Fruit fly (Drosophila melanogaster) whole organism, embryonic: ENCODE measurements around the gene CG15818.

ENCODE experiments used
- Awh ChIP-seq: fragments of 200-800 bp; sonication (Bioruptor generic); IDR thresholded peaks from 2 replicates; pipeline ENCODE4, ENCODE4 v1.3.6; 2022; ENCODE audit warnings: missing biosample characterization, missing genetic modification characterization
- Blimp-1 ChIP-seq: fragments of 200-800 bp; sonication (Bioruptor generic); optimal IDR thresholded peaks from 3 replicates; lab custom pipeline; 2018; ENCODE audit warnings: missing biosample characterization, missing genetic modification characterization, mild to moderate bottlenecking, moderate library complexity, missing genetic modification reagents
- CG10147 ChIP-seq: fragments of 200-800 bp; sonication (Bioruptor generic); optimal IDR thresholded peaks from 2 replicates; lab custom pipeline; 2019; ENCODE audit warnings: missing biosample characterization, mild to moderate bottlenecking, missing genetic modification characterization, moderate library complexity
- CG10209 ChIP-seq: fragments of 200-800 bp; sonication (Bioruptor generic); optimal IDR thresholded peaks from 3 replicates; lab custom pipeline; 2017; ENCODE audit warnings: missing biosample characterization, mild to moderate bottlenecking, missing genetic modification characterization, missing genetic modification reagents
- CG10366 ChIP-seq: fragments of 200-800 bp; sonication (Bioruptor generic); IDR thresholded peaks from 2 replicates; pipeline ENCODE4 v1.3.6; 2022; ENCODE audit warnings: missing biosample characterization, missing genetic modification characterization
- CG11247 ChIP-seq: fragments of 200-800 bp; sonication (Bioruptor generic); IDR thresholded peaks from 2 replicates; pipeline ENCODE4 v1.3.6; 2022; ENCODE audit warnings: missing biosample characterization, missing genetic modification characterization
- CG11504 ChIP-seq: fragments of 200-800 bp; sonication (Bioruptor generic); optimal IDR thresholded peaks from 3 replicates; lab custom pipeline; 2019; ENCODE audit warnings: missing biosample characterization, mild to moderate bottlenecking, missing genetic modification characterization, moderate library complexity
- CG13424 ChIP-seq: fragments of 200-800 bp; sonication (Bioruptor generic); optimal IDR thresholded peaks from 2 replicates; lab custom pipeline; 2019; ENCODE audit warnings: missing biosample characterization, mild to moderate bottlenecking, missing genetic modification characterization, moderate library complexity
- CG13775 ChIP-seq: fragments of 200-800 bp; sonication (Bioruptor generic); optimal IDR thresholded peaks from 3 replicates; lab custom pipeline; 2017; ENCODE audit warnings: missing biosample characterization, mild to moderate bottlenecking, missing genetic modification characterization
- CG14441 ChIP-seq: fragments of 200-800 bp; sonication (Bioruptor generic); IDR thresholded peaks from 2 replicates; pipeline ENCODE4 v1.3.6; 2022; ENCODE audit warnings: missing biosample characterization, missing genetic modification characterization
- CG15011 ChIP-seq: fragments of 200-800 bp; sonication (Bioruptor generic); optimal IDR thresholded peaks from 3 replicates; lab custom pipeline; 2018; ENCODE audit warnings: missing biosample characterization, mild to moderate bottlenecking, missing genetic modification characterization
- CG15269 ChIP-seq: fragments of 200-800 bp; sonication (Bioruptor generic); optimal IDR thresholded peaks from 2 replicates; lab custom pipeline; 2018; ENCODE audit warnings: missing biosample characterization, mild to moderate bottlenecking, missing genetic modification characterization, moderate library complexity
- CG15601 ChIP-seq: fragments of 200-800 bp; sonication (Bioruptor generic); optimal IDR thresholded peaks from 3 replicates; lab custom pipeline; 2019; ENCODE audit warnings: missing biosample characterization, mild to moderate bottlenecking, missing genetic modification characterization, moderate library complexity
- CG1602 ChIP-seq: fragments of 200-800 bp; sonication (Bioruptor generic); optimal IDR thresholded peaks from 3 replicates; lab custom pipeline; 2016; ENCODE audit warnings: missing biosample characterization, missing genetic modification characterization
- CG16815 ChIP-seq: fragments of 200-800 bp; sonication (Bioruptor generic); optimal IDR thresholded peaks from 3 replicates; lab custom pipeline; 2017; ENCODE audit warnings: missing biosample characterization, mild to moderate bottlenecking, missing genetic modification characterization
- CG2678 ChIP-seq: fragments of 200-800 bp; sonication (Bioruptor generic); optimal IDR thresholded peaks from 3 replicates; lab custom pipeline; 2019; ENCODE audit warnings: missing biosample characterization, mild to moderate bottlenecking, missing genetic modification characterization, moderate library complexity
- CG31441 ChIP-seq: fragments of 200-800 bp; sonication (Bioruptor generic); IDR thresholded peaks from 2 replicates; pipeline ENCODE4 v1.3.6; 2022; ENCODE audit warnings: missing biosample characterization, missing genetic modification characterization
- CG32532 ChIP-seq: fragments of 200-800 bp; sonication (Bioruptor generic); IDR thresholded peaks from 2 replicates; pipeline ENCODE4 v1.3.6; 2022; ENCODE audit warnings: missing biosample characterization, missing genetic modification characterization
- CG3838 ChIP-seq: fragments of 200-800 bp; sonication (Bioruptor generic); optimal IDR thresholded peaks from 3 replicates; lab custom pipeline; 2016; ENCODE audit warnings: missing biosample characterization, missing genetic modification characterization
- CG43689 ChIP-seq: fragments of 200-800 bp; sonication (Bioruptor generic); IDR thresholded peaks from 2 replicates; pipeline ENCODE4 v1.3.6; 2022; ENCODE audit warnings: missing biosample characterization, missing genetic modification characterization
- CG6683 ChIP-seq: fragments of 200-800 bp; sonication (Bioruptor generic); optimal IDR thresholded peaks from 2 replicates; lab custom pipeline; 2017; ENCODE audit warnings: missing biosample characterization, mild to moderate bottlenecking, missing genetic modification characterization, missing genetic modification reagents
- CG8388 ChIP-seq: fragments of 200-800 bp; sonication (Bioruptor generic); optimal IDR thresholded peaks from 2 replicates; lab custom pipeline; 2019; ENCODE audit warnings: missing biosample characterization, mild to moderate bottlenecking, missing genetic modification characterization, moderate library complexity
- CG9817 ChIP-seq: fragments of 200-800 bp; sonication (Bioruptor generic); optimal IDR thresholded peaks from 2 replicates; lab custom pipeline; 2018; ENCODE audit warnings: missing biosample characterization, mild to moderate bottlenecking, missing genetic modification characterization, moderate library complexity
- Fer3 ChIP-seq: fragments of 200-800 bp; sonication (Bioruptor generic); optimal IDR thresholded peaks from 2 replicates; lab custom pipeline; 2018; ENCODE audit warnings: missing biosample characterization, mild to moderate bottlenecking, missing genetic modification characterization, moderate library complexity
- H2.0 ChIP-seq: fragments of 200-800 bp; sonication (Bioruptor generic); IDR thresholded peaks from 2 replicates; pipeline ENCODE4 v1.3.6; 2022; ENCODE audit warnings: missing biosample characterization, missing genetic modification characterization
- HmgZ ChIP-seq: fragments of 200-800 bp; sonication (Bioruptor generic); optimal IDR thresholded peaks from 2 replicates; lab custom pipeline; 2018; ENCODE audit warnings: missing biosample characterization, mild to moderate bottlenecking, missing genetic modification characterization
- Hr78 ChIP-seq, 2 experiments: fragments of 200-800 bp in 1 of 2; fragments of >200 bp in 1 of 2; sonication (Bioruptor generic) in 1 of 2; optimal IDR thresholded peaks; 2 replicates each; lab custom pipeline; 2017 to 2019; ENCODE audit warnings: missing biosample characterization in 2 of 2, missing genetic modification characterization in 2 of 2, mild to moderate bottlenecking in 1 of 2, moderate library complexity in 1 of 2
- Nf-YC ChIP-seq: fragments of 200-800 bp; optimal IDR thresholded peaks from 3 replicates; lab custom pipeline; 2019; ENCODE audit warnings: missing biosample characterization, mild to moderate bottlenecking, missing genetic modification characterization, moderate library complexity
- Ravus ChIP-seq: fragments of 200-800 bp; sonication (Bioruptor generic); IDR thresholded peaks from 2 replicates; pipeline ENCODE4 v1.3.6; 2022; ENCODE audit warnings: missing biosample characterization, missing genetic modification characterization
- Scr ChIP-seq: fragments of 200-800 bp; sonication (Bioruptor generic); IDR thresholded peaks from 2 replicates; pipeline ENCODE4 v1.3.6; 2022; ENCODE audit warnings: missing biosample characterization, missing genetic modification characterization; ENCODE audit not compliant: partially characterized antibody
- Spps ChIP-seq: fragments of 200-800 bp; sonication (Bioruptor generic); optimal IDR thresholded peaks from 2 replicates; lab custom pipeline; 2018; ENCODE audit warnings: missing biosample characterization, mild to moderate bottlenecking, missing genetic modification characterization
- Xbp1 ChIP-seq: fragments of 200-800 bp; sonication (Bioruptor generic); optimal IDR thresholded peaks from 3 replicates; lab custom pipeline; 2016; ENCODE audit warnings: missing biosample characterization, mild to moderate bottlenecking, missing genetic modification characterization
- al ChIP-seq: fragments of 200-800 bp; sonication (Bioruptor generic); IDR thresholded peaks from 2 replicates; pipeline ENCODE4 v1.3.6; 2022; ENCODE audit warnings: missing biosample characterization, missing genetic modification characterization
- az2 ChIP-seq: fragments of 200-800 bp; sonication (Bioruptor generic); optimal IDR thresholded peaks from 3 replicates; lab custom pipeline; 2016; ENCODE audit warnings: missing biosample characterization, missing genetic modification characterization
- cas ChIP-seq: fragments of 200-800 bp; sonication (Bioruptor generic); IDR thresholded peaks from 2 replicates; pipeline ENCODE4 v1.3.6; 2022; ENCODE audit warnings: missing biosample characterization, missing genetic modification characterization
- ci ChIP-seq: fragments of 200-800 bp; sonication (Bioruptor generic); IDR thresholded peaks from 3 replicates; pipeline ENCODE4 v1.3.6; 2022; ENCODE audit warnings: missing biosample characterization, missing genetic modification characterization
- fd3F ChIP-seq: fragments of 200-800 bp; sonication (Bioruptor generic); optimal IDR thresholded peaks from 2 replicates; lab custom pipeline; 2018; ENCODE audit warnings: missing biosample characterization, mild to moderate bottlenecking, missing genetic modification characterization, moderate library complexity
- fd96Cb ChIP-seq: fragments of 200-800 bp; sonication (Bioruptor generic); optimal IDR thresholded peaks from 2 replicates; lab custom pipeline; 2018; ENCODE audit warnings: missing biosample characterization, mild to moderate bottlenecking, missing genetic modification characterization, moderate library complexity
- hth ChIP-seq: fragments of >200 bp; optimal IDR thresholded peaks from 2 replicates; lab custom pipeline; 2017; ENCODE audit warnings: inconsistent platforms
- ken ChIP-seq: fragments of 200-800 bp; sonication (Bioruptor generic); IDR thresholded peaks from 3 replicates; pipeline ENCODE4 v1.3.6; 2022; ENCODE audit warnings: missing biosample characterization, missing genetic modification characterization
- knrl ChIP-seq: fragments of 200-800 bp; sonication (Bioruptor generic); IDR thresholded peaks from 3 replicates; pipeline ENCODE4 v1.3.6; 2022; ENCODE audit warnings: missing biosample characterization, missing genetic modification characterization; ENCODE audit not compliant: partially characterized antibody
- lmd ChIP-seq: fragments of 200-800 bp; sonication (Bioruptor generic); IDR thresholded peaks from 2 replicates; pipeline ENCODE4 v1.3.6; 2022; ENCODE audit warnings: missing biosample characterization, missing genetic modification characterization
- phol ChIP-seq: fragments of 200-800 bp; sonication (Bioruptor generic); optimal IDR thresholded peaks from 3 replicates; lab custom pipeline; 2018; ENCODE audit warnings: missing biosample characterization, mild to moderate bottlenecking, missing genetic modification characterization, moderate library complexity
- rib ChIP-seq: fragments of 200-800 bp; sonication (Bioruptor generic); IDR thresholded peaks from 2 replicates; pipeline ENCODE4 v1.3.6; 2022; ENCODE audit warnings: missing biosample characterization, missing genetic modification characterization
- so ChIP-seq: fragments of 200-800 bp; sonication (Bioruptor generic); IDR thresholded peaks from 3 replicates; pipeline ENCODE4 v1.3.6; 2022; ENCODE audit warnings: missing biosample characterization, missing genetic modification characterization
- tin ChIP-seq: fragments of 200-800 bp; sonication (Bioruptor generic); optimal IDR thresholded peaks from 3 replicates; lab custom pipeline; 2016; ENCODE audit warnings: missing biosample characterization, missing genetic modification characterization
- tx ChIP-seq: fragments of 200-800 bp; sonication (Bioruptor generic); optimal IDR thresholded peaks from 2 replicates; lab custom pipeline; 2016; ENCODE audit warnings: missing biosample characterization, missing genetic modification characterization
- unc-4 ChIP-seq: fragments of 200-800 bp; sonication (Bioruptor generic); IDR thresholded peaks from 2 replicates; pipeline ENCODE4 v1.3.6; 2022; ENCODE audit warnings: missing biosample characterization, missing genetic modification characterization; ENCODE audit not compliant: partially characterized antibody
- wor ChIP-seq: fragments of 200-800 bp; sonication (Bioruptor generic); IDR thresholded peaks from 2 replicates; pipeline ENCODE4 v1.3.6; 2022; ENCODE audit warnings: missing biosample characterization, missing genetic modification characterization

Gene CG15818

dm6 chr2L:7395813-7396212 is 14.9 kb upstream of the CG15818 start (continued):
- TF ChIP-seq CG8388 (GFP tag; lab: Kevin White, UChicago) (peak; percentile 57), CG9817 (tag; lab: Kevin White, UChicago) (peak; percentile 54), tin (GFP tag; lab: Kevin White, UChicago) (peak; percentile 37), H2.0 (peak; percentile 33; the same call in 1 of the 2 replicates), CG3838 (GFP tag; lab: Kevin White, UChicago) (no peak), CG10366 (peak; percentile 50; the same call in 1 of the 2 replicates), az2 (GFP tag; lab: Kevin White, UChicago) (peak; percentile 49), al (GFP tag; lab: Robert Waterston, UW) (0 out of 2 replicates have a peak, but pooled peaks have one; percentile 32), Awh (GFP tag; lab: Robert Waterston, UW) (peak; percentile 16; the same call in 1 of the 2 replicates), CG16815 (peak; percentile 0), tx (GFP tag; lab: Kevin White, UChicago) (no peak), fd3F (GFP tag; lab: Kevin White, UChicago) (peak; percentile 58), Spps (tag; lab: Kevin White, UChicago) (no peak), ci (GFP tag; lab: Robert Waterston, UW) (0 out of 3 replicates have a peak, but pooled peaks have one; percentile 41), CG13775 (GFP tag; lab: Kevin White, UChicago) (peak; percentile 38), CG31441 (GFP tag; lab: Robert Waterston, UW) (peak; percentile 77), CG15011 (GFP tag; lab: Kevin White, UChicago) (no peak), CG13424 (tag; lab: Kevin White, UChicago) (peak; percentile 76), fd96Cb (peak; percentile 34), Blimp-1 (GFP tag; lab: Kevin White, UChicago) (peak; percentile 50), Ravus (GFP tag; lab: Robert Waterston, UW) (peak; percentile 37), HmgZ (tag; lab: Kevin White, UChicago) (no peak), wor (GFP tag; lab: Robert Waterston, UW) (peak; percentile 44; the same call in 1 of the 2 replicates), CG15269 (tag; lab: Kevin White, UChicago) (peak; percentile 78), lmd (GFP tag; lab: Robert Waterston, UW) (peak; percentile 68), Fer3 (tag; lab: Kevin White, UChicago) (peak; percentile 71), CG6683 (peak; percentile 11), Hr78 (GFP tag; optimal IDR thresholded peaks at IDR 0.05; lab: Kevin White, UChicago) (peak in 1 of 2 experiments; percentile 36), phol (tag; lab: Kevin White, UChicago) (peak; percentile 63), Nf-YC (peak; percentile 35), ken (GFP tag; lab: Robert Waterston, UW) (peak; percentile 9; the same call in 1 of the 3 replicates), hth (lab: Kevin White, UChicago) (no peak), CG32532 (peak; percentile 24; the same call in 1 of the 2 replicates), so (GFP tag; lab: Robert Waterston, UW) (0 out of 3 replicates have a peak, but pooled peaks have one; percentile 52), CG10209 (peak; percentile 58), CG11247 (GFP tag; lab: Robert Waterston, UW) (0 out of 2 replicates have a peak, but pooled peaks have one; percentile 22), CG10147 (GFP tag; lab: Kevin White, UChicago) (peak; percentile 60), Xbp1 (peak; percentile 48), CG15601 (peak; percentile 22), rib (GFP tag; lab: Robert Waterston, UW) (peak; percentile 12; the same call in 1 of the 2 replicates), CG2678 (tag; lab: Kevin White, UChicago) (peak; percentile 79), knrl (no peak), CG14441 (GFP tag; lab: Robert Waterston, UW) (peak; percentile 45), CG43689 (0 out of 2 replicates have a peak, but pooled peaks have one; percentile 14), Scr (GFP tag; lab: Robert Waterston, UW) (no peak), cas (GFP tag; lab: Robert Waterston, UW) (no peak), CG1602 (GFP tag; lab: Kevin White, UChicago) (peak; percentile 3), CG11504 (peak; percentile 86), unc-4 (no peak)
